Worm (Caenorhabditis elegans) whole organism, L4 larva: ENCODE data around the gene ssp-33.

Experiments used
- F26F4.8 ChIP-seq: fragments of 200-800 bp; sonication (Bioruptor generic); conservative IDR thresholded peaks from 2 replicates; pipeline ENCODE4 v1.3.6; 2022; ENCODE audit warnings: missing genetic modification characterization, missing compliant biosample characterization
- F37D6.2 ChIP-seq: sonication (generic microtip); optimal IDR thresholded peaks from 2 replicates; lab custom pipeline; 2016; ENCODE audit warnings: mild to moderate bottlenecking, missing genetic modification characterization, missing compliant biosample characterization
- F44E2.7 ChIP-seq: fragments of 200-800 bp; sonication (Bioruptor generic); IDR thresholded peaks from 2 replicates; pipeline ENCODE4 v2.1.2; 2022; ENCODE audit warnings: missing genetic modification characterization, missing compliant biosample characterization
- F49E8.2 ChIP-seq: sonication (generic microtip); optimal IDR thresholded peaks from 2 replicates; lab custom pipeline; 2016; ENCODE audit warnings: missing compliant biosample characterization, mild to moderate bottlenecking, missing genetic modification characterization, borderline replicate concordance
- Y48G9A.11 ChIP-seq: fragments of 200-800 bp; sonication (Bioruptor generic); IDR thresholded peaks from 2 replicates; pipeline ENCODE4 v1.3.6; 2022; ENCODE audit warnings: missing genetic modification reagents, missing genetic modification characterization, missing compliant biosample characterization
- ZK546.5 ChIP-seq, 2 experiments: sonication (generic microtip); optimal IDR thresholded peaks; 2 replicates each; lab custom pipeline; 2017; ENCODE audit warnings: missing biosample characterization in 2 of 2, missing genetic modification characterization in 2 of 2
- aha-1 ChIP-seq: fragments of 150-350 bp; peaks from one replicate; lab custom pipeline; 2014; ENCODE audit warnings: missing biosample characterization, missing genetic modification characterization
- aly-2 ChIP-seq: sonication (generic microtip); optimal IDR thresholded peaks from 2 replicates; lab custom pipeline; 2018; ENCODE audit warnings: missing biosample characterization, missing genetic modification characterization
- ama-1 ChIP-seq: fragments of 150-350 bp; optimal IDR thresholded peaks from 2 replicates; lab custom pipeline; 2014; ENCODE audit warnings: inconsistent platforms, mixed read lengths
- ceh-20 ChIP-seq: fragments of 200-800 bp; sonication (Bioruptor generic); IDR thresholded peaks from 2 replicates; pipeline ENCODE4 v1.3.6; 2022; ENCODE audit warnings: missing genetic modification reagents, missing genetic modification characterization, missing compliant biosample characterization
- daf-16 ChIP-seq, 3 experiments: sonication (generic microtip); optimal IDR thresholded peaks; 2 replicates each; lab custom pipeline; 2016 to 2017; ENCODE audit warnings: missing genetic modification characterization in 3 of 3, missing genetic modification reagents in 3 of 3, mild to moderate bottlenecking in 2 of 3, missing compliant biosample characterization in 2 of 3, missing biosample characterization in 1 of 3, moderate library complexity in 1 of 3
- dmd-6 ChIP-seq: fragments of 200-800 bp; sonication (Bioruptor generic); IDR thresholded peaks from 2 replicates; pipeline ENCODE4 v1.3.6; 2022; ENCODE audit warnings: missing genetic modification reagents, missing genetic modification characterization, missing compliant biosample characterization
- dmd-9 ChIP-seq: fragments of 200-800 bp; sonication (Bioruptor generic); IDR thresholded peaks from 2 replicates; pipeline ENCODE4 v1.3.6; 2022; ENCODE audit warnings: missing genetic modification reagents, missing genetic modification characterization, missing compliant biosample characterization
- dve-1 ChIP-seq: sonication (generic microtip); optimal IDR thresholded peaks from 2 replicates; lab custom pipeline; 2017; ENCODE audit warnings: antibody characterized with exemption, mild to moderate bottlenecking, missing genetic modification characterization, missing compliant biosample characterization; ENCODE audit not compliant: insufficient read depth
- egl-27 ChIP-seq: sonication (generic microtip); optimal IDR thresholded peaks from 3 replicates; lab custom pipeline; 2017; ENCODE audit warnings: missing biosample characterization, missing genetic modification reagents, missing genetic modification characterization
- lim-7 ChIP-seq: fragments of 200-800 bp; sonication (Bioruptor generic); IDR thresholded peaks from 2 replicates; pipeline ENCODE4 v1.3.6; 2022; ENCODE audit warnings: missing genetic modification characterization, missing compliant biosample characterization
- lsy-2 ChIP-seq, 2 experiments: fragments of 150-350 bp in 1 of 2; sonication (generic microtip) in 1 of 2; optimal IDR thresholded peaks; 2 replicates each; lab custom pipeline; 2014 to 2017; ENCODE audit warnings: missing biosample characterization in 2 of 2, missing genetic modification characterization in 2 of 2
- madf-5 ChIP-seq, 2 experiments: fragments of 200-800 bp; sonication (Bioruptor generic); IDR thresholded peaks; 2 replicates each; pipeline ENCODE4 v1.3.6; 2022; ENCODE audit warnings: missing compliant biosample characterization in 2 of 2, missing genetic modification characterization in 2 of 2
- mdt-29 ChIP-seq: fragments of 200-800 bp; sonication (Bioruptor generic); IDR thresholded peaks from 2 replicates; pipeline ENCODE4 v1.3.6; 2022; ENCODE audit warnings: missing genetic modification reagents, missing genetic modification characterization, missing compliant biosample characterization
- mxl-3 ChIP-seq: fragments of 200-800 bp; sonication (Bioruptor generic); optimal IDR thresholded peaks from 2 replicates; lab custom pipeline; 2018; ENCODE audit warnings: mild to moderate bottlenecking, missing genetic modification characterization, missing compliant biosample characterization
- nhr-237 ChIP-seq: sonication (generic microtip); optimal IDR thresholded peaks from 2 replicates; lab custom pipeline; 2017; ENCODE audit warnings: missing biosample characterization, missing genetic modification characterization
- nhr-28 ChIP-seq: fragments of 150-350 bp; optimal IDR thresholded peaks from 2 replicates; lab custom pipeline; 2014; ENCODE audit warnings: missing biosample characterization, missing genetic modification characterization
- nhr-41 ChIP-seq: fragments of 200-800 bp; sonication (Bioruptor generic); IDR thresholded peaks from 2 replicates; pipeline ENCODE4 v1.3.6; 2022; ENCODE audit warnings: missing genetic modification reagents, missing genetic modification characterization, missing compliant biosample characterization
- nhr-77 ChIP-seq: fragments of 150-350 bp; optimal IDR thresholded peaks from 2 replicates; lab custom pipeline; 2014; ENCODE audit warnings: missing biosample characterization, missing genetic modification characterization
- rbr-2 ChIP-seq: sonication (generic microtip); optimal IDR thresholded peaks from 2 replicates; lab custom pipeline; 2016; ENCODE audit warnings: missing genotype, missing genetic modification characterization, missing compliant biosample characterization
- saeg-2 ChIP-seq: fragments of 200-800 bp; sonication (Bioruptor generic); IDR thresholded peaks from 2 replicates; pipeline ENCODE4 v1.3.6; 2022; ENCODE audit warnings: missing genetic modification reagents, missing genetic modification characterization, missing compliant biosample characterization
- sdz-12 ChIP-seq: fragments of 200-800 bp; sonication (Bioruptor generic); optimal IDR thresholded peaks from 2 replicates; lab custom pipeline; 2018; ENCODE audit warnings: mild to moderate bottlenecking, missing genetic modification characterization, missing compliant biosample characterization
- snpc-4 ChIP-seq: fragments of 150-350 bp; optimal IDR thresholded peaks from 2 replicates; lab custom pipeline; 2014; ENCODE audit warnings: missing biosample characterization, missing genetic modification characterization
- spr-3 ChIP-seq: fragments of 200-800 bp; sonication (Bioruptor generic); optimal IDR thresholded peaks from 2 replicates; lab custom pipeline; 2018; ENCODE audit warnings: mild to moderate bottlenecking, missing genetic modification characterization, missing compliant biosample characterization
- tra-1 ChIP-seq: fragments of 200-800 bp; sonication (Bioruptor generic); IDR thresholded peaks from 2 replicates; pipeline ENCODE4 v1.3.6; 2022; ENCODE audit warnings: missing genetic modification reagents, missing genetic modification characterization, missing compliant biosample characterization
- unc-39 ChIP-seq: sonication (generic microtip); optimal IDR thresholded peaks from 2 replicates; lab custom pipeline; 2017; ENCODE audit warnings: missing biosample characterization, missing genetic modification characterization
- vab-7 ChIP-seq: fragments of 200-800 bp; sonication (Bioruptor generic); IDR thresholded peaks from 2 replicates; pipeline ENCODE4 v1.3.6; 2022; ENCODE audit warnings: missing genetic modification reagents, missing genetic modification characterization, missing compliant biosample characterization
- zag-1 ChIP-seq: fragments of 150-350 bp; optimal IDR thresholded peaks from 2 replicates; lab custom pipeline; 2014; ENCODE audit warnings: missing biosample characterization, missing genetic modification characterization
- zfp-3 ChIP-seq: fragments of 200-800 bp; sonication (Bioruptor generic); conservative IDR thresholded peaks from 2 replicates; pipeline ENCODE4 v1.3.6; 2022; ENCODE audit warnings: missing genetic modification reagents, missing genetic modification characterization, missing compliant biosample characterization
- ztf-7 ChIP-seq: fragments of 150-350 bp; optimal IDR thresholded peaks from 2 replicates; lab custom pipeline; 2014; ENCODE audit warnings: missing biosample characterization, missing genetic modification characterization

Gene ssp-33

ce11 chrV:14707958-14708357, 3.2 kb upstream of the ssp-33 start, which contains the start of gene R08A2.9:
Gene R08A2.9 (plus strand): TSS chrV:14708258.
- TF ChIP-seq aha-1 (no peak), F49E8.2 (tag; lab: Kevin White, UChicago) (no peak), mxl-3 (GFP tag; lab: Kevin White, UChicago) (no peak), Y48G9A.11 (GFP tag; lab: Robert Waterston, UW) (no peak), nhr-41 (GFP tag; lab: Robert Waterston, UW) (no peak), vab-7 (GFP tag; lab: Robert Waterston, UW) (no peak), dmd-9 (no peak), ama-1 (lab: Kevin White, UChicago) (no peak), nhr-237 (no peak), snpc-4 (tag; lab: Kevin White, UChicago) (no peak), mdt-29 (GFP tag; lab: Robert Waterston, UW) (no peak), unc-39 (no peak), aly-2 (tag; lab: Kevin White, UChicago) (no peak), F26F4.8 (GFP tag; lab: Robert Waterston, UW) (no peak), tra-1 (GFP tag; lab: Robert Waterston, UW) (no peak), ztf-7 (no peak), ZK546.5 (tag; optimal IDR thresholded peaks at IDR 0.05; lab: Kevin White, UChicago) (no peak), lim-7 (GFP tag; lab: Robert Waterston, UW) (no peak), daf-16 (GFP tag; optimal IDR thresholded peaks at IDR 0.05; lab: Kevin White, UChicago) (no peak), daf-16 (tag; optimal IDR thresholded peaks at IDR 0.05; lab: Kevin White, UChicago) (no peak)

DNA sequence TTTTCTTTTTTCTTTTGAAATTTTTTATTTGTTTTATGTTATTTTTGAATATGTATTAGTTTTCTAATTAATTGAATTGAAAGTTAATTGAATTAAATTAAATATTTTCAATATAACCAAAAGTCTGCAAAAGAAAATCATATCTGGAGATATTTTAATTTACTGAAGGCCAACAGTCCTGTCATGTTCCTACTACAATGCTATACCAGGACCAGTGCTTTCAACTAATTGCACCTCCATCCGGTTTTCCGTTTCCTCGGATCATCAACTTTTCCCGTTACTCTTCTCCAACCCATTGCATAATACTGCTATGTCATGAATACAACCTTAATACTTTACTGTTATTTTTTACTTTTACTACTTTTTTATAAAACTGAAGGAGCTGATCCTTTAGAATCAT, 1.1 kb downstream of the ssp-33 start, which contains the start of gene R08A2.5:
Gene R08A2.5, plus strand, starts transcription at position 301 of the 400 bp plus-strand sequence.
- TF ChIP-seq F49E8.2 (tag; lab: Kevin White, UChicago) (no peak), dve-1 (tag; lab: Kevin White, UChicago) (no peak), F37D6.2 (no peak), saeg-2 (GFP tag; lab: Robert Waterston, UW) (no peak), aha-1 (peak; percentile 58)

DNA sequence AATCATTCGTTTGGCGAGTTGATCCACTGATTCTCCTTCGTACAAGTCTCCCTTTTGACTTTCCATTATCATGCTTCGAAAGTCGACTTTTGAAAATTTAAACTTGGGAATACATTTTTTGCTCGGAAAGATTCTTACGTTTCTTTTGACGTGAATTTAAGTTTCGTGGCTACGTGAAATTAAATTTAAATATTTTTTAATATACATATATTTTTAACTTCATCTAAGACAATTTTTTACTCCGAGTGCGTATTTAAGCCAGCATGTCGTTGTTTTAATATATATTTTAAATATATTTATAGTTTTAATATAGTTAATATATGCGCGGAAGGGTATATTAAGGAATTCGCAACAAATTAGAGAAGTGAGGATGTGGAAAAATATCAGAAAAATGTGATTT, 4.4 kb downstream of the ssp-33 start, which contains the start of gene R08A2.2:
Gene R08A2.2, minus strand, starts transcription at position 101 of the 400 bp plus-strand sequence.
- TF ChIP-seq egl-27 (tag; lab: Kevin White, UChicago) (no peak), zfp-3 (no peak), rbr-2 (tag; lab: Kevin White, UChicago) (no peak), lsy-2 (tag; optimal IDR thresholded peaks at IDR 0.05; lab: Kevin White, UChicago) (no peak), zag-1 (tag; lab: Kevin White, UChicago) (no peak), mxl-3 (GFP tag; lab: Kevin White, UChicago) (no peak), sdz-12 (GFP tag; lab: Kevin White, UChicago) (no peak), nhr-77 (no peak), Y48G9A.11 (GFP tag; lab: Robert Waterston, UW) (no peak)

DNA sequence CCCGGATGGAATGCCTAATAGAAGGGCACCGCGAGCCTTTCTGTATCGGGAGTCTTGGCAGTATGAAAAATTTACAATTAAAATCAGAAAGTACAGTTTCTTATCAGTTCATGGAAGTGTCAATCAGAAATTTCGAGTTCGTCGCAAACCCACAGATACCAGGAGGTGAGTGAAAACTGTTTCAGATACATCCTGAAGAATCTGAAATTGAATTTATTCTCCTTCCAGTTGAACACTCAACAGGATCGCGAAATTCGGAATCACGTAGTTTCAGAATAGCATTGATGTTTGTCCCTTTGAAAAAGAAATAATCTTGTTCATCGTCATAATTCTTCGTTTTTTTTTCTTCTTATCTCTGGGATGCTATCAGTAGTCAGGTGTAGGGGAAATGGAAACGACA, 4.9 kb downstream of the ssp-33 start, which contains the start of gene fbxa-147:
Gene fbxa-147, plus strand, starts transcription at position 386 of the 400 bp plus-strand sequence.
- TF ChIP-seq vab-7 (GFP tag; lab: Robert Waterston, UW) (no peak), spr-3 (GFP tag; lab: Kevin White, UChicago) (no peak), nhr-28 (peak; percentile 35), F44E2.7 (GFP tag; lab: Robert Waterston, UW) (no peak), dmd-6 (peak; percentile 32)

- TF ChIP-seq ceh-20 (GFP tag; lab: Robert Waterston, UW) (no peak), saeg-2 (GFP tag; lab: Robert Waterston, UW) (no peak), madf-5 (GFP tag; IDR thresholded peaks at IDR 0.05; lab: Robert Waterston, UW) (no peak)
Measured at ce11 chrV:14719491-14719890, 8.3 kb downstream of the ssp-33 start, which contains the start of gene R08A2.1. Gene R08A2.1 (minus strand): TSS chrV:14719591.
